Fruit fly (Drosophila melanogaster) S2 (cell line): ENCODE measurements around the gene CG10646.

Source experiments
- CG8478 ChIP-seq: fragments of >200 bp; optimal IDR thresholded peaks from 2 replicates; lab custom pipeline; 2018
- CTCF ChIP-seq, 2 experiments: fragments of >200 bp; optimal IDR thresholded peaks; 2 replicates each; lab custom pipeline; 2018

Gene CG10646

dm6 chr3L:12482917-12483316, 20.8 kb downstream of the CG10646 start:
- no peak for TF ChIP-seq CTCF (optimal IDR thresholded peaks at IDR 0.05; lab: Kevin White, UChicago)
- TF ChIP-seq CG8478 (lab: Kevin White, UChicago), result no peak

dm6 chr3L:12482246-12482645, 21.4 kb downstream of the CG10646 start, which contains the start of gene CG33725:
Gene CG33725 (plus strand): TSS chr3L:12482609.
- no peak for TF ChIP-seq CTCF (optimal IDR thresholded peaks at IDR 0.05; lab: Kevin White, UChicago)
- no peak for TF ChIP-seq CG8478 (lab: Kevin White, UChicago)

- no peak for TF ChIP-seq CG8478 (lab: Kevin White, UChicago)
- TF ChIP-seq CTCF (optimal IDR thresholded peaks at IDR 0.05; lab: Kevin White, UChicago), result peak in 1 of 2 experiments; percentile 4
These were observed 25.5 kb downstream of the CG10646 start for dm6 chr3L:12478229-12478628.

dm6 chr3L:12471471-12471978, 32.2 kb downstream of the CG10646 start, which contains the start of gene CG10616:
Gene CG10616 (plus strand): TSS chr3L:12471728.
- peak in 1 of 2 experiments; percentile 9 for TF ChIP-seq CTCF (optimal IDR thresholded peaks at IDR 0.05; lab: Kevin White, UChicago)
- no peak for TF ChIP-seq CG8478 (lab: Kevin White, UChicago)

dm6 chr3L:12470509-12470908, 33.2 kb downstream of the CG10646 start:
- TF ChIP-seq CG8478 (lab: Kevin White, UChicago), result no peak
- no peak for TF ChIP-seq CTCF (optimal IDR thresholded peaks at IDR 0.05; lab: Kevin White, UChicago)

- TF ChIP-seq CG8478 (lab: Kevin White, UChicago) (no peak), CTCF (optimal IDR thresholded peaks at IDR 0.05; lab: Kevin White, UChicago) (no peak)
These were observed 34.0 kb downstream of the CG10646 start, which contains the start of gene CG32102 for dm6 chr3L:12469684-12470083. Gene CG32102 (minus strand): TSS chr3L:12469784.

- TF ChIP-seq CG8478 (lab: Kevin White, UChicago) (no peak), CTCF (optimal IDR thresholded peaks at IDR 0.05; lab: Kevin White, UChicago) (peak; percentile 15 to 43)
These were observed 35.7 kb downstream of the CG10646 start, which contains the start of gene eyg for dm6 chr3L:12468016-12468415. Gene eyg (minus strand): TSS chr3L:12468021.

- TF ChIP-seq CG8478 (lab: Kevin White, UChicago) (no peak), CTCF (optimal IDR thresholded peaks at IDR 0.05; lab: Kevin White, UChicago) (no peak)
These were observed 38.5 kb downstream of the CG10646 start for dm6 chr3L:12465229-12465628.

- no peak for TF ChIP-seq CTCF (optimal IDR thresholded peaks at IDR 0.05; lab: Kevin White, UChicago)
- TF ChIP-seq CG8478 (lab: Kevin White, UChicago), result no peak
These were observed 40.1 kb downstream of the CG10646 start for dm6 chr3L:12463580-12463979.

dm6 chr3L:12461953-12462352, 41.7 kb downstream of the CG10646 start:
- TF ChIP-seq CG8478 (lab: Kevin White, UChicago), result no peak

- no peak for TF ChIP-seq CG8478 (lab: Kevin White, UChicago)
- TF ChIP-seq CTCF (optimal IDR thresholded peaks at IDR 0.05; lab: Kevin White, UChicago), result no peak
These were observed 46.6 kb downstream of the CG10646 start for dm6 chr3L:12456916-12457662.

- TF ChIP-seq CG8478 (lab: Kevin White, UChicago), result no peak
- no peak for TF ChIP-seq CTCF (optimal IDR thresholded peaks at IDR 0.05; lab: Kevin White, UChicago)
These were observed 48.7 kb downstream of the CG10646 start for dm6 chr3L:12455034-12455433.

- no peak for TF ChIP-seq CTCF (optimal IDR thresholded peaks at IDR 0.05; lab: Kevin White, UChicago)
- TF ChIP-seq CG8478 (lab: Kevin White, UChicago), result no peak
These were observed 50.2 kb downstream of the CG10646 start for dm6 chr3L:12453529-12453928.
